Fruit fly (Drosophila melanogaster) whole organism, wandering third instar larva: Measurements from ENCODE around the gene CG9961.

Experiments
- Abd-B ChIP-seq: fragments of >200 bp; optimal IDR thresholded peaks from 2 replicates; lab custom pipeline; 2017; ENCODE audit warnings: missing biosample characterization, missing genetic modification characterization
- Dfd ChIP-seq: fragments of >200 bp; optimal IDR thresholded peaks from 2 replicates; lab custom pipeline; 2017; ENCODE audit warnings: missing biosample characterization, missing genetic modification characterization
- GATAd ChIP-seq: sonication (Bioruptor generic); optimal IDR thresholded peaks from 2 replicates; lab custom pipeline; 2016; ENCODE audit warnings: missing biosample characterization, missing genetic modification characterization
- Mio ChIP-seq: sonication (Bioruptor generic); optimal IDR thresholded peaks from 2 replicates; lab custom pipeline; 2016; ENCODE audit warnings: missing biosample characterization, missing genetic modification characterization
- Myc ChIP-seq: fragments of >200 bp; optimal IDR thresholded peaks from 2 replicates; lab custom pipeline; 2017
- OdsH ChIP-seq: fragments of 200-800 bp; sonication (Bioruptor generic); optimal IDR thresholded peaks from 2 replicates; lab custom pipeline; 2016; ENCODE audit warnings: missing biosample characterization, mild to moderate bottlenecking, missing genetic modification characterization
- dsf ChIP-seq: sonication (Bioruptor generic); optimal IDR thresholded peaks from 2 replicates; lab custom pipeline; 2016; ENCODE audit warnings: missing biosample characterization, missing genetic modification characterization, borderline replicate concordance
- lola ChIP-seq: fragments of >200 bp; optimal IDR thresholded peaks from 2 replicates; lab custom pipeline; 2017; ENCODE audit warnings: missing biosample characterization, missing genetic modification characterization
- pan ChIP-seq: fragments of >200 bp; optimal IDR thresholded peaks from 2 replicates; lab custom pipeline; 2017

- TF ChIP-seq Abd-B (GFP tag; lab: Kevin White, UChicago) (no peak), OdsH (GFP tag; lab: Kevin White, UChicago) (no peak), Mio (GFP tag; lab: Kevin White, UChicago) (no peak), lola (GFP tag; lab: Kevin White, UChicago) (no peak), pan (lab: Kevin White, UChicago) (no peak), Dfd (GFP tag; lab: Kevin White, UChicago) (no peak), Myc (lab: Kevin White, UChicago) (no peak), dsf (GFP tag; lab: Kevin White, UChicago) (no peak), GATAd (GFP tag; lab: Kevin White, UChicago) (no peak)
Measured at dm6 chr2L:2771676-2772075, 26.9 kb upstream of the CG9961 start, which contains the start of gene CG15399.
